Worm (Caenorhabditis elegans) whole organism, mixed stage, embryonic: Measurements from ENCODE around the gene sre-45.

Experiments used
- M03D4.4 ChIP-seq: sonication (generic microtip); optimal IDR thresholded peaks from 2 replicates; lab custom pipeline; 2017; ENCODE audit warnings: mild to moderate bottlenecking, missing genetic modification characterization, missing compliant biosample characterization
- bed-3 ChIP-seq: fragments of 200-800 bp; sonication (Bioruptor generic); optimal IDR thresholded peaks from 3 replicates; lab custom pipeline; 2018; ENCODE audit warnings: mild to moderate bottlenecking, missing genetic modification characterization, moderate library complexity, missing compliant biosample characterization
- ceh-39 ChIP-seq: fragments of 150-350 bp; optimal IDR thresholded peaks from 2 replicates; lab custom pipeline; 2014; ENCODE audit warnings: missing biosample characterization, missing genetic modification characterization
- ceh-83 ChIP-seq: fragments of 200-800 bp; sonication (Bioruptor generic); optimal IDR thresholded peaks from 2 replicates; lab custom pipeline; 2018; ENCODE audit warnings: mild to moderate bottlenecking, missing genetic modification characterization, missing compliant biosample characterization
- ces-1 ChIP-seq: fragments of 150-350 bp; optimal IDR thresholded peaks from 2 replicates; lab custom pipeline; 2014; ENCODE audit warnings: missing biosample characterization, missing genetic modification reagents, missing genetic modification characterization
- cnd-1 ChIP-seq: fragments of 200-800 bp; sonication (Bioruptor generic); optimal IDR thresholded peaks from 2 replicates; lab custom pipeline; 2018; ENCODE audit warnings: mild to moderate bottlenecking, missing genetic modification characterization, missing compliant biosample characterization
- elt-1 ChIP-seq: sonication (generic microtip); optimal IDR thresholded peaks from 2 replicates; lab custom pipeline; 2017; ENCODE audit warnings: missing genetic modification characterization, mild to moderate bottlenecking, missing compliant biosample characterization, antibody characterized with exemption, moderate library complexity, borderline replicate concordance; ENCODE audit not compliant: insufficient read depth
- elt-3 ChIP-seq: fragments of 150-350 bp; optimal IDR thresholded peaks from 2 replicates; lab custom pipeline; 2014; ENCODE audit warnings: missing biosample characterization, missing genetic modification characterization
- flh-1 ChIP-seq: fragments of 200-800 bp; sonication (Bioruptor generic); optimal IDR thresholded peaks from 2 replicates; lab custom pipeline; 2018; ENCODE audit warnings: mild to moderate bottlenecking, missing genetic modification characterization, moderate library complexity, missing compliant biosample characterization
- ham-2 ChIP-seq: fragments of 200-800 bp; sonication (Bioruptor generic); optimal IDR thresholded peaks from 2 replicates; lab custom pipeline; 2018; ENCODE audit warnings: mild to moderate bottlenecking, missing genetic modification characterization, missing compliant biosample characterization
- hlh-1 ChIP-seq: fragments of 150-350 bp; optimal IDR thresholded peaks from 2 replicates; lab custom pipeline; 2014; ENCODE audit warnings: missing biosample characterization, missing genetic modification reagents, missing genetic modification characterization
- lin-13 ChIP-seq: fragments of 150-350 bp; optimal IDR thresholded peaks from 2 replicates; lab custom pipeline; 2014; ENCODE audit warnings: missing biosample characterization, missing genetic modification characterization
- lin-32 ChIP-seq: fragments of 200-800 bp; sonication (Bioruptor generic); optimal IDR thresholded peaks from 2 replicates; lab custom pipeline; 2018; ENCODE audit warnings: mild to moderate bottlenecking, missing genetic modification characterization, missing compliant biosample characterization
- lsy-2 ChIP-seq: fragments of 150-350 bp; optimal IDR thresholded peaks from 2 replicates; lab custom pipeline; 2014; ENCODE audit warnings: missing biosample characterization, missing genetic modification characterization
- mab-5 ChIP-seq: fragments of 150-350 bp; optimal IDR thresholded peaks from 2 replicates; lab custom pipeline; 2014; ENCODE audit warnings: missing biosample characterization, missing genetic modification characterization
- mep-1 ChIP-seq: fragments of 150-350 bp; optimal IDR thresholded peaks from 2 replicates; lab custom pipeline; 2017; ENCODE audit warnings: missing biosample characterization, missing genetic modification reagents, missing genetic modification characterization, inconsistent platforms
- mls-2 ChIP-seq: sonication (generic microtip); optimal IDR thresholded peaks from 2 replicates; lab custom pipeline; 2016; ENCODE audit warnings: mild to moderate bottlenecking, missing genetic modification characterization, moderate library complexity, missing compliant biosample characterization
- nhr-12 ChIP-seq: fragments of 150-350 bp; optimal IDR thresholded peaks from 2 replicates; lab custom pipeline; 2014; ENCODE audit warnings: missing biosample characterization, missing genetic modification characterization
- nhr-237 ChIP-seq: fragments of 150-350 bp; optimal IDR thresholded peaks from 2 replicates; lab custom pipeline; 2014; ENCODE audit warnings: missing biosample characterization, missing genetic modification characterization
- nhr-28 ChIP-seq: fragments of 150-350 bp; optimal IDR thresholded peaks from 2 replicates; lab custom pipeline; 2014; ENCODE audit warnings: missing biosample characterization, missing genetic modification characterization
- pha-4 ChIP-seq: fragments of 150-350 bp; optimal IDR thresholded peaks from 2 replicates; lab custom pipeline; 2018; ENCODE audit warnings: missing biosample characterization, missing genetic modification reagents, missing genetic modification characterization
- sem-2 ChIP-seq: fragments of 200-800 bp; sonication (Bioruptor generic); optimal IDR thresholded peaks from 2 replicates; lab custom pipeline; 2018; ENCODE audit warnings: mild to moderate bottlenecking, missing genetic modification characterization, missing compliant biosample characterization
- snpc-4 ChIP-seq: fragments of 150-350 bp; optimal IDR thresholded peaks from 2 replicates; lab custom pipeline; 2014; ENCODE audit warnings: missing biosample characterization, missing genetic modification characterization
- sptf-1 ChIP-seq: sonication (generic microtip); optimal IDR thresholded peaks from 2 replicates; lab custom pipeline; 2017; ENCODE audit warnings: mild to moderate bottlenecking, missing genetic modification characterization, moderate library complexity, missing compliant biosample characterization
- tbx-8 ChIP-seq: fragments of 200-800 bp; sonication (Bioruptor generic); optimal IDR thresholded peaks from 2 replicates; lab custom pipeline; 2018; ENCODE audit warnings: mild to moderate bottlenecking, missing genetic modification characterization, moderate library complexity, missing compliant biosample characterization
- unc-120 ChIP-seq: sonication (generic microtip); optimal IDR thresholded peaks from 2 replicates; lab custom pipeline; 2017; ENCODE audit warnings: missing genetic modification characterization, missing compliant biosample characterization; ENCODE audit not compliant: poor library complexity, severe bottlenecking
- unc-39 ChIP-seq: fragments of 150-350 bp; optimal IDR thresholded peaks from 2 replicates; lab custom pipeline; 2014; ENCODE audit warnings: missing biosample characterization, missing genetic modification characterization
- unc-62 ChIP-seq: fragments of 150-350 bp; optimal IDR thresholded peaks from 2 replicates; lab custom pipeline; 2014; ENCODE audit warnings: missing biosample characterization, missing genetic modification reagents, missing genetic modification characterization
- zip-8 ChIP-seq: fragments of 150-350 bp; optimal IDR thresholded peaks from 2 replicates; lab custom pipeline; 2014; ENCODE audit warnings: missing biosample characterization, missing genetic modification characterization
- ztf-11 ChIP-seq: fragments of 150-350 bp; optimal IDR thresholded peaks from 2 replicates; lab custom pipeline; 2014; ENCODE audit warnings: missing biosample characterization, missing genetic modification characterization

Gene sre-45

ce11 chrII:13489896-13490295, 27.8 kb upstream of the sre-45 start:
- no peak for TF ChIP-seq ztf-11 (tag; lab: Kevin White, UChicago)
- TF ChIP-seq unc-120, result no peak
- no peak for TF ChIP-seq nhr-12 (tag; lab: Kevin White, UChicago)
- no peak for TF ChIP-seq snpc-4
- TF ChIP-seq elt-3 (tag; lab: Kevin White, UChicago), result no peak
- no peak for TF ChIP-seq ceh-39
- TF ChIP-seq unc-39 (tag; lab: Kevin White, UChicago), result no peak
- TF ChIP-seq sptf-1 (tag; lab: Kevin White, UChicago), result no peak
- no peak for TF ChIP-seq ceh-83 (GFP tag; lab: Kevin White, UChicago)

- no peak for TF ChIP-seq hlh-1 (tag; lab: Kevin White, UChicago)
- no peak for TF ChIP-seq sptf-1 (tag; lab: Kevin White, UChicago)
- TF ChIP-seq cnd-1 (tag; lab: Kevin White, UChicago), result no peak
- no peak for TF ChIP-seq nhr-237 (tag; lab: Kevin White, UChicago)
- TF ChIP-seq, all 35 proteins: peak for 0
Observed at ce11 chrII:13491254-13491889, 26.3 kb upstream of the sre-45 start, which contains the start of gene alh-7. TSS of gene alh-7 (minus strand) at chrII:13491786.

- TF ChIP-seq ham-2 (GFP tag; lab: Kevin White, UChicago) (no peak), ceh-39 (no peak), lin-13 (tag; lab: Kevin White, UChicago) (no peak), unc-120 (no peak), mab-5 (tag; lab: Kevin White, UChicago) (no peak), tbx-8 (GFP tag; lab: Kevin White, UChicago) (no peak), pha-4 (tag; lab: Kevin White, UChicago) (no peak), M03D4.4 (no peak), mep-1 (tag; lab: Kevin White, UChicago) (no peak), elt-3 (tag; lab: Kevin White, UChicago) (no peak), unc-62 (GFP tag; lab: Kevin White, UChicago) (no peak), bed-3 (GFP tag; lab: Kevin White, UChicago) (no peak), mls-2 (tag; lab: Kevin White, UChicago) (no peak), ztf-11 (tag; lab: Kevin White, UChicago) (no peak), ces-1 (GFP tag; lab: Kevin White, UChicago) (no peak), hlh-1 (tag; lab: Kevin White, UChicago) (no peak), nhr-28 (no peak), zip-8 (tag; lab: Kevin White, UChicago) (no peak), lsy-2 (tag; lab: Kevin White, UChicago) (no peak)
Observed at ce11 chrII:13492948-13493347, 24.8 kb upstream of the sre-45 start, which contains the start of gene F45H10.2. TSS of gene F45H10.2 (minus strand) at chrII:13493048.

- no peak for TF ChIP-seq sem-2 (GFP tag; lab: Kevin White, UChicago)
- TF ChIP-seq lin-32 (GFP tag; lab: Kevin White, UChicago), result no peak
Observed at ce11 chrII:13494175-13494650, 23.5 kb upstream of the sre-45 start, which contains the start of gene ndua-7. TSS of gene ndua-7 (minus strand) at chrII:13494600.

ce11 chrII:13494762-13495161, 22.9 kb upstream of the sre-45 start:
- TF ChIP-seq ztf-11 (tag; lab: Kevin White, UChicago) (no peak), zip-8 (tag; lab: Kevin White, UChicago) (no peak), lin-13 (tag; lab: Kevin White, UChicago) (peak; percentile 3), elt-1 (tag; lab: Kevin White, UChicago) (no peak), nhr-12 (tag; lab: Kevin White, UChicago) (no peak), cnd-1 (tag; lab: Kevin White, UChicago) (no peak), lsy-2 (tag; lab: Kevin White, UChicago) (peak; percentile 54), sptf-1 (tag; lab: Kevin White, UChicago) (no peak), unc-120 (no peak), mep-1 (tag; lab: Kevin White, UChicago) (peak; percentile 48), nhr-237 (tag; lab: Kevin White, UChicago) (no peak), ces-1 (GFP tag; lab: Kevin White, UChicago) (peak; percentile 92), elt-3 (tag; lab: Kevin White, UChicago) (no peak), pha-4 (tag; lab: Kevin White, UChicago) (peak; percentile 19), flh-1 (GFP tag; lab: Kevin White, UChicago) (no peak), snpc-4 (no peak), tbx-8 (GFP tag; lab: Kevin White, UChicago) (no peak)
- TF ChIP-seq, all 35 proteins: peak for 5
